Worm (Caenorhabditis elegans) whole organism, midembryonic: ENCODE measurements around the gene fbxa-99.

Experiments used
- flt-1 ChIP-seq: fragments of 200-800 bp; sonication (Bioruptor generic); IDR thresholded peaks from 2 replicates; pipeline ENCODE4 v1.3.6; 2022; ENCODE audit warnings: missing genetic modification characterization, missing compliant biosample characterization
- tab-1 ChIP-seq: fragments of 200-800 bp; sonication (Bioruptor generic); IDR thresholded peaks from 2 replicates; pipeline ENCODE4 v1.3.6; 2022; ENCODE audit warnings: missing genetic modification characterization, missing compliant biosample characterization
- ztf-29 ChIP-seq: fragments of 200-800 bp; sonication (Bioruptor generic); IDR thresholded peaks from 2 replicates; pipeline ENCODE4 v1.3.6; 2022; ENCODE audit warnings: missing genetic modification reagents, missing genetic modification characterization, missing compliant biosample characterization

- TF ChIP-seq tab-1 (no peak), flt-1 (GFP tag; lab: Robert Waterston, UW) (peak; percentile 61), ztf-29 (GFP tag; lab: Robert Waterston, UW) (no peak)
Observed at ce11 chrV:16022600-16022999, 39.9 kb upstream of the fbxa-99 start.
